Fruit fly (Drosophila melanogaster): ENCODE measurements around the gene Cp19.

Gene Cp19

DNA sequence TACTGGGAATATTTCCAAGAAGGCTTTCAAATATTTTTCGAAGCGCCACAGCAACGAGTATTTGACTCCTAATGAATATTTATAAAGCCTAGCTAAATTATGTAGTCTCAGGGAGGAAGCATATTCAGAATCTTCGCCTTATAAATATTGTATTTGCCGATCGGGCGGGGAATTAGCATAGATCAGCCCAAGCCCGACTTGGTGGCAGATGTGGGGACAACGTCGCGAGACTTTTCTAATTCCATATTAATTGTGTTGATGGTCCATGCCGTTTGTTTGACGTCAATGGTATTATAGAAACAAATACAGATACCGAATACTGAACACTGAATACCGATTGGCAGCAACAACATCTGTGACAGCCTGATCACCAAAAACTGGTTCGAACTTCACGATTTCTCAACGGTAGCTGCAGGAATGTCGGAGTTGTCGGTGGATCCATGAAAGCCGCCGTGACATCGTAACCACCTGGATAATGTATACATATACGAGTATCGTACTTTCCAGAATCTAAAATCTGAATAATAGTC is 25.9 kb upstream of the Cp19 start:
- TF ChIP-seq Dll (optimal IDR thresholded peaks at IDR 0.05) (no peak), psq (optimal IDR thresholded peaks at IDR 0.05) (no peak), EcR (GFP tag; optimal IDR thresholded peaks at IDR 0.05) (no peak), pan (optimal IDR thresholded peaks at IDR 0.05) (no peak), CG8478 (optimal IDR thresholded peaks at IDR 0.05) (no peak), usp (GFP tag; optimal IDR thresholded peaks at IDR 0.05) (no peak)

DNA sequence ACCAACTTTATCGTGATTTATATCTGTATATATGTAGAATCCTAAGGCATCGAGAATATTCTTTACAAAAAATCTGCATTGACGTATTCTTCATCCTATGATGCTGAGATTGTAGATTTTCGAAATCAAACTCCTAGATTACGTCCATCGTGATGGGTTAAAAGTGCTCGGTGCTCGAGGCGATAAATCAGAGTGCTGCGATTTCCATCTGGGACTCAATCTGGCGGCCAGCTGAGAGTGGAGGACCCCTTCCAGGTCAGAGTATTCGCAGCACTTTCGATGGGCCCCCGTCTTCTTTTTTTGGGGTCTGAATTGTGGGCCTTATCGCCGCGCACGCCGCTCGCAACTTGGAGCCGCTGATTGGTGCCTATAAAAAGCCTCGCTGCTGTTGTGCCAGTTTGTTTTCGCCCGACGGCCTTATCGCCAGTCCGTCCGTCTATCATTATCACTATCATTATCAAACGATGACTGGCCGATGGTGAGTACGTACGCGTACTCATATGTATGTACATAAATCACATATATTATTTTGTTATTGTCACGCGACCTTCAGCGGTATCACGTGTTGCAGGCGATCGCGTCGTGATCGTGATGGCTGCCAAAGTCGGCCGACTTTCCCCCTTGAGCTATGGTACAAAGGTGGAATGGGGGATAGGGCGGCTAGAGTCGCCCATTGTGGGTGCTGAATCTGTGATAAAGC is 24.8 kb upstream of the Cp19 start:
- TF ChIP-seq psq (optimal IDR thresholded peaks at IDR 0.05) (no peak), Dll (optimal IDR thresholded peaks at IDR 0.05) (no peak), usp (GFP tag; optimal IDR thresholded peaks at IDR 0.05) (no peak), EcR (GFP tag; optimal IDR thresholded peaks at IDR 0.05) (no peak), pan (optimal IDR thresholded peaks at IDR 0.05) (no peak), CG8478 (optimal IDR thresholded peaks at IDR 0.05) (no peak)

DNA sequence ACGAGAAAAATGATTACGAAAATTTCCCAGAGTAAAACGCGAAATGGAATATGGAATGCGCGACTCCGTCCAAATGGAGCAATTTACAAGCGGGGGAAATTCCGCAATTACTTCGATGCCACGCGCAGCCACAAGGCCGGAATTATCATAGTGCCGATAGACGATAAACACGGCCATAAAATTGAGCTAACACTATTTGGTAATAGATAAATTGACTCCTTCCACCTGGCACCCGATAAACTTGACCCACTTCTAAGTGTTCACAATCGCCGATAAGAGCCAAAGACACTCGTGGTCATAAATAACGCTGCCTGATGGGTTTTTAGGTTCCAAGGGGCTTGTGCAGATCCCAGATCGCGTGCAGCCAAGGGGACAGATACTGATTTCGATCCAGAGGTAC is 22.6 kb upstream of the Cp19 start:
- no peak for TF ChIP-seq CG8478 (optimal IDR thresholded peaks at IDR 0.05)
- TF ChIP-seq Dll (optimal IDR thresholded peaks at IDR 0.05): no peak
- no peak for TF ChIP-seq usp (GFP tag; optimal IDR thresholded peaks at IDR 0.05)
- TF ChIP-seq pan (optimal IDR thresholded peaks at IDR 0.05): no peak
- TF ChIP-seq EcR (GFP tag; optimal IDR thresholded peaks at IDR 0.05): no peak
- TF ChIP-seq psq (optimal IDR thresholded peaks at IDR 0.05): no peak

DNA sequence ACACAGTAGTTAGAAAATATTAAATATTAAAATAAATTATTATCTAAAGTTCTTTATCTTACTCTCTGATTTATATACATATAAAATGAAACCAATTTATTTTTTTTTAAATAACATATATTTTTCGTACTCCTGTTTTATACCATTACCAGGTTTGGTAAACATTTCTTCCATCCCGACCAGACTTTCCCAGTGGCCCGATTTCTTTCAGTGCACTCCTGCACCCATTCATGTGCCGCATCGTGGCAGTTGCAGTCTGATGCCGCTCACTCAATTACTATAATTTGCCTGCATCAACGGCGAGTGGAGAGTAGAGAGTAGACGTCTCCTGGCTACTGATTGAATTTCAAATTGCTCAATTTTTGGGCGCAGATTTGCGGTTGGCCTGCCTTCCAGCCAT is 21.8 kb upstream of the Cp19 start:
- TF ChIP-seq usp (GFP tag; optimal IDR thresholded peaks at IDR 0.05): no peak
- TF ChIP-seq CG8478 (optimal IDR thresholded peaks at IDR 0.05): no peak
- TF ChIP-seq Dll (optimal IDR thresholded peaks at IDR 0.05): no peak
- no peak for TF ChIP-seq psq (optimal IDR thresholded peaks at IDR 0.05)
- no peak for TF ChIP-seq pan (optimal IDR thresholded peaks at IDR 0.05)
- TF ChIP-seq EcR (GFP tag; optimal IDR thresholded peaks at IDR 0.05): no peak

DNA sequence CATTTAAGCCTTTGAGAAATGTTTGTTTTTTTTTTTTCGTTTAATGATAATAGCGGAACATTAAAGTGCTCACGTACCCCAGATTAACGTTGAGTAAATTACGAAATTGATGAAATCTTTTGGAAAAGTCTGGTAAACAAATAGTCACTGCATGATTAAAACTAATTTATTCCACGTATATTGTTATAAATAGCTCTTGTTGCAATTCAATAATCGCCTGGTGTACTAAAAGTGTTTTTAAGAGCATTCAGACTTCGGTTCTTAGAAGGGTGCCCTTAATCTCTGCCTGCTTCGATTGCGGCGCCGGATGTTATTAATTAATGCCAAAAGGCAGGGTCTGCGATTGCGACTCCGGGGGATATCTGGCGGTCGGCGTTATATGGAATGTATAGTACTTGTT is 20.8 kb upstream of the Cp19 start:
- no peak for TF ChIP-seq EcR (GFP tag; optimal IDR thresholded peaks at IDR 0.05)

DNA sequence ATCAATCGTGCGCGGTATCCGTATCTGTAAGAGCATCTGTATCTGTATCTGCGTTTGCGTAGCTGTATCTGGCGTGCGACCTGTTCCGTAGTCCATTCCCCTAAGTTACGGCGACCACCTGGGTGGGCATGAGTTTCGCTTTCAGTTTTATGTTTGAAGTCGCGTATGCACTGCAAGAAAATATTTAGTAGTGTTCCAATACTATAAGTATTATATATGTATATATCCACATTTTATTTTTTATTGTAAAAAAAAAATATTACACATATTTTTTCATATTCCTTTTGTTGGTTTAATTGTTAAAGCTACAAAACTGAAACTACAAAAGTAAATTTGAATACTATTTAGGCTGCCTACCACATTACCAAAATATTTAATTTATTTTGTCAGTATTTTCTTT is 16.8 kb upstream of the Cp19 start:
- TF ChIP-seq psq (optimal IDR thresholded peaks at IDR 0.05) (no peak), pan (optimal IDR thresholded peaks at IDR 0.05) (no peak), EcR (GFP tag; optimal IDR thresholded peaks at IDR 0.05) (no peak), usp (GFP tag; optimal IDR thresholded peaks at IDR 0.05) (no peak), Dll (optimal IDR thresholded peaks at IDR 0.05) (no peak), CG8478 (optimal IDR thresholded peaks at IDR 0.05) (no peak)

DNA sequence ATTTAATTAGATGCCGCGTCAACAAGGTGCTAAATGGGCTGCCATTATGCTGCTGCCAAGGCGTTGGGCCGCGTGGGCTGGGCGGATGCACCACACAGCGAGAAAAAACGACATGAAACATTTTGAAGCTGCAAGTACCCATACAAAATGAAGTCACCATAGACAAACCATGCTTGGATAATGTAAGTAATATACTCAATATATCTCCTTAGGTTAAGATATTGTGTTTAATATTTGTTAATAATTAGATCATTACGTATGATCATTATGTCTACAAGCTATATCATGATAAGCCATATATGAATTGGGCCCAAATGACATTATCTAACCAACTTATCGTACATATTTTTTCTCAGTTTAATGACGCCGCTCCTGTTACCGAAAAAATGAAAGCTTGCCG is 13.7 kb upstream of the Cp19 start:
- TF ChIP-seq Dll (optimal IDR thresholded peaks at IDR 0.05): peak; percentile 9
- no peak for TF ChIP-seq pan (optimal IDR thresholded peaks at IDR 0.05)
- TF ChIP-seq psq (optimal IDR thresholded peaks at IDR 0.05): no peak

DNA sequence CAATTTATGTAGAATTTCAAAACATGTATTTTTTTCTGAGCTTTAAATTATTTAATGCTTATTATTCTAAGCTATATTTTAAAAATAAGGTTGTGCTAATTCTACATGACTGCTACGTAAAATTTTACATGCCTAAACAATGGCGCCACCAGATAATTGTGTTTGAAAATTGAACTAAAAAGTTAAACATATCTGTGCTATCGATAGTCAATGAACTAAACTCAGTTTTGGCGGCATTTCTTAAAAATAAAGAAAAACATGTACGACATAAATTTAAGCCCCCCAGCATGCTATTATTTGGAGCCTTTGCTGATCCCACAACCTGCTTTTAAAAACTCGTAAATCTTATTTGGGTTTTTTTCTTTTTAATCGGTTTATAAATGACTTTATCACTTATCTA is 11.1 kb upstream of the Cp19 start:
- TF ChIP-seq EcR (GFP tag; optimal IDR thresholded peaks at IDR 0.05) (no peak), psq (optimal IDR thresholded peaks at IDR 0.05) (no peak), Dll (optimal IDR thresholded peaks at IDR 0.05) (no peak), CG8478 (optimal IDR thresholded peaks at IDR 0.05) (no peak), pan (optimal IDR thresholded peaks at IDR 0.05) (no peak), usp (GFP tag; optimal IDR thresholded peaks at IDR 0.05) (no peak)

DNA sequence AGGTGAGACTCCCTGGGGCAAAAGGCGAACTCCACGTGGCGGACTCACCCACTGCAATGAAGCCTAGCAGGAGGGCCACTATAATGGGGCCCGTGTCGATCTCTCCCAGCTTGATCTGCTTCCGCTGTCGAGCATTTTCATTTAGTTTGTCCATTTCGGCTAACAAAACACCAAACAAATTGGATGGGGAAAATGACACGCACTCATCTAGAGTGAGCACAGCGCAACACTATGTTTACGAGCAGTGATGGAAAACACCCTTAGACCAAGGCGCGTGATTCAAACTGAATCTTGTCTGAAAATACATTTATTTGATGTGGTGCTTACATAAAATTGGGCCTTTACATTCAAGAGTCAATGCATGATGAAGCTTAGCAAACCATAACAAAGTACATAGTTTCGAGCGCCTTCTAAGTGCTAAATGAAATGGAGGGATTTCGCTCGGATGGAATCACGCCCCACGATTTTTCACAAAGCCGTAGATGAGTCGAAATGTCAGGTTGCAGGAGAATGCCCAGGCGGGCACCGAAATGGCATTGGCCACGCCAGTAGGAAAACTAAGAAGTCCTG is 9.6 kb upstream of the Cp19 start, which contains the start of gene SrpRbeta:
Gene SrpRbeta (minus strand): TSS at position 236 of the 570 bp plus-strand sequence.
- TF ChIP-seq psq (optimal IDR thresholded peaks at IDR 0.05): no peak
- TF ChIP-seq CG8478 (optimal IDR thresholded peaks at IDR 0.05): no peak
- no peak for TF ChIP-seq Dll (optimal IDR thresholded peaks at IDR 0.05)
- no peak for TF ChIP-seq pan (optimal IDR thresholded peaks at IDR 0.05)
- TF ChIP-seq EcR (GFP tag; optimal IDR thresholded peaks at IDR 0.05): no peak
- TF ChIP-seq usp (GFP tag; optimal IDR thresholded peaks at IDR 0.05): no peak

DNA sequence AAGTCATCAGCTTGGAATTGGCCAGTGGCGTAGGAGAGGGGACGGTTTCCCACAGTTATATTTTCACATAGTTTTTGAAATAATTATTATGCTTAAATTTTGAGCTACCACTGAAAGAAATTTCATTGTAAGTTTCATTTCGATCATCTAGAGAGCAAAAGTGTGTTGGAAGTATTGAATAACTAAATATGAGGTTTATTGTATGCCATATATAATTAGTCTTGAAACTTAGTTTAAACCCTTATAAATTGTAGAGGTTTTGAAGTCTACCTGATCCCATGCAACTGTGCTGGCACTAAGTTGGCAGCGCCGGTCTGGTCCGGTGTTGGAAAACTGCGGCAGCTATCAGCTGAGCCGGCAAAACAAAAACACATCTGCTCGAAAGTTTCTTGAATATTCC is 8.5 kb upstream of the Cp19 start, which contains the start of the genes CG32022 and CG6511:
Gene CG32022 (minus strand): TSS at position 128 of the 400 bp plus-strand sequence.
Gene CG6511 (plus strand): TSS at position 180 of the 400 bp plus-strand sequence.
- no peak for TF ChIP-seq usp (GFP tag; optimal IDR thresholded peaks at IDR 0.05)
- no peak for TF ChIP-seq CG8478 (optimal IDR thresholded peaks at IDR 0.05)
- no peak for TF ChIP-seq EcR (GFP tag; optimal IDR thresholded peaks at IDR 0.05)
- TF ChIP-seq Dll (optimal IDR thresholded peaks at IDR 0.05): no peak
- no peak for TF ChIP-seq pan (optimal IDR thresholded peaks at IDR 0.05)
- no peak for TF ChIP-seq psq (optimal IDR thresholded peaks at IDR 0.05)

DNA sequence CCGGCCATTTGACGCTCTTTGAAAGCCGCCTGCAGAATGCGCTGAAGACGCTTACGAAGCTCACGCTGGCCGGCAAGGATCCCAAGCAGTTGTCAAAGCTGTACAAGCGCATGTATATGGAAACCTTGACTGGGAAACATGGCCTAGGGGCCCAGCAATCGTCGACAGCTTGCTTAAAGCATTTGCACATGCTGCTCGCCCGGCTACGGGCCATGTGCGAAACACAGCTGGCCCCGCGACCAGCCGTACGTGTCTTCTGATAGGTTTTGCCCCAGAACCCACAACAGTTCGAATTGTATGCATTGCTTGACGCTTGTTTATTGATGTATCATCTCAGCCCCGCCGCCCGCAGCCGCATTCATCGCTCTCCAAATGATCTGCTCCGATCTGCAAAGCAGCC is 4.4 kb upstream of the Cp19 start:
- TF ChIP-seq usp (GFP tag; optimal IDR thresholded peaks at IDR 0.05) (no peak), psq (optimal IDR thresholded peaks at IDR 0.05) (no peak), CG8478 (optimal IDR thresholded peaks at IDR 0.05) (no peak), Dll (optimal IDR thresholded peaks at IDR 0.05) (no peak), EcR (GFP tag; optimal IDR thresholded peaks at IDR 0.05) (no peak), pan (optimal IDR thresholded peaks at IDR 0.05) (no peak)

DNA sequence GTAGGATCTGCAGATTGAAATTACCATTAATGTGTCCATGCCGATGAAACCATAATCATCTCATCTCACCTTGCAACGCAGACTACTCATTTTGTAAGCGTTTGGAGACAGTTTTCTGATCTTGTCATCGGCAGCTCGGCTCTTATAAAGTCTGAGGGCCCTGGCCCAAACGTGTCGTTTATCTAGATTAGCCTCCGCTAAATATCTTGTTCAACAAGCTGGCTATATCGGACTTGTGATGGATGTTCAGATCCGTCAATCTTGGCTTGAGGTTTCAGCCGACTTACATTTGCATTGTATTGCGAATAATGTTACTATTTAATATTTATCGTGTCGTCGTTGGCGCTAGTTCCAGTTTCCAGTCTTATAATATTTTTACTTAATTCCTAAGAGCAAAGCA is 4.0 kb upstream of the Cp19 start, which contains the start of gene CG43965:
Gene CG43965 (minus strand): TSS at position 101 of the 400 bp plus-strand sequence.
- TF ChIP-seq EcR (GFP tag; optimal IDR thresholded peaks at IDR 0.05): no peak
- no peak for TF ChIP-seq usp (GFP tag; optimal IDR thresholded peaks at IDR 0.05)
- TF ChIP-seq CG8478 (optimal IDR thresholded peaks at IDR 0.05): no peak
- TF ChIP-seq Dll (optimal IDR thresholded peaks at IDR 0.05): no peak
- TF ChIP-seq pan (optimal IDR thresholded peaks at IDR 0.05): no peak
- no peak for TF ChIP-seq psq (optimal IDR thresholded peaks at IDR 0.05)

All from whole organism.